Fruit fly (Drosophila melanogaster): Measurements from ENCODE around the gene Dmtn.

DNA sequence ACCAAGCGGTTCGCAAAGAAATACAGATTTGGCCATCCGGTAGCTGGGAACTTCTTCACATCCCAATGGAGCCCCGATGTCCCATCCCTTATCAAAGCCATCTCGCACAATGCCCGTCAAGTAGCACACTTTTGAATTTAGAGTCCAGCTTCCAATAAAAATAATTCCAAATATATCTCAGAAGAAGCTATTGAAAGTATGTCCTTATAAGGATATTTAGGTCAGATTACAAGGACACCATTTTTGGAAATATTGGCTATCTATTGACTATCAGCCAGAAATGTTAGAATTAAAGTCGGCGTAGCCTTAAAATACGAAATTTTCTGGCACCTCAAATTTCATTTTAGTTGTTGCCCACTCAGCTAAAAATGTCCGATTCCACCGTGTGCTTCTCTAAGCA lies 63.0 kb downstream of the Dmtn start, which contains the start of gene CG10298:
- TF ChIP-seq Ets21C (GFP tag; optimal IDR thresholded peaks at IDR 0.05) (no peak), Eip78C (GFP tag) (no peak), salr (GFP tag; optimal IDR thresholded peaks at IDR 0.05) (no peak), Blimp-1 (GFP tag; optimal IDR thresholded peaks at IDR 0.05) (no peak), cyc (GFP tag; optimal IDR thresholded peaks at IDR 0.05) (no peak)

Measured in whole organism, prepupa.